Worm (Caenorhabditis elegans): ENCODE measurements around the gene C49F8.3.

Gene C49F8.3

DNA sequence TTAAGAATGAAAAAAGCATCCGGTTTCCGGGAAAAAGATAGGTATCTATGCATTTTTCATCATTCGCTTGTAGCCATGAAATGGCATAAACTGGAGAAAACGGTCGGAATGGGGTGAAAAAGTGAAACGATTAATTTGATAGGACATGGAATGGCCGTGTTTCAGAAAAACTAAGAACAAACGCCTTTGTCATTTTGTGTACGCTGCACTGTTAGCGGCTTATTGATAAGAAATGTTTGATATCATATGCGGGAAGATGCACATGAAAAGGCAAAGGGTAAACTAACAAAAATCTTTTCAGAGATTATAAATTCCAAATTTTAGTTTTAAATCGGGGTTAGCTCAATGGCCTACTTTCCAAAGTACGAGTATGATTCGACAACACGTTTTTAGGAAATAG lies 33.7 kb upstream of the C49F8.3 start:
- TF ChIP-seq ceh-14 (tag; optimal IDR thresholded peaks at IDR 0.05) (no peak), elt-2 (tag; optimal IDR thresholded peaks at IDR 0.05) (peak; percentile 45)

DNA sequence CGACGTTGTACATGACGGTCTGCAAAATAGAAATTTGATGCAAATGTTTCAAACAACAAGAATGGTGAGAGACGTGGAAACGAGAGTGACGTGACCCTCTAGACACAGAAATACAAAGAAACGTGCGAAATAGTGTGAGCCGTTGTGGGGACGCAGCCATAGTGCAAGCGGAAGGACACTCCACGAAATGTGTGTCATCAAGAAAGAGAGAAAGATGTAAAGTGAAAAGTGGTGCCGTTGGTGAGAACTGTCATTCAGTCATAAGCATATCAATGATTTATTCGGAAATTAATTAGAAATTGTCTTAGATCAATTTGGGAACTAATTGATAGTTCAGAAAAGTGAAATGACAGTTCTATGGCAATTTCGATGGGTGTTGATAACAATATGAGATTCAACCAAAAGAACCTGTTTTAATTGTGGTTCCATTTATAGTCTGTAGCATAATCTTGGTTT lies 32.6 kb upstream of the C49F8.3 start, which contains the start of gene C29F7.3:
Gene C29F7.3, minus strand, starts transcription at position 51 of the 456 bp plus-strand sequence.
- no peak for TF ChIP-seq pag-3 (tag; optimal IDR thresholded peaks at IDR 0.05; ENCODE audit: borderline replicate concordance)
- TF ChIP-seq ceh-34 (tag; optimal IDR thresholded peaks at IDR 0.05) = peak; percentile 41
- peak; percentile 54 for TF ChIP-seq sdc-2 (tag; optimal IDR thresholded peaks at IDR 0.05)
- no peak for TF ChIP-seq ceh-24 (tag; optimal IDR thresholded peaks at IDR 0.05)
- peak; percentile 44 for TF ChIP-seq tbx-2 (tag; optimal IDR thresholded peaks at IDR 0.05)
- no peak for TF ChIP-seq T23F11.4 (GFP tag; optimal IDR thresholded peaks at IDR 0.05)
- no peak for TF ChIP-seq F13H6.1 (tag; optimal IDR thresholded peaks at IDR 0.05)
- peak; percentile 49 for TF ChIP-seq ceh-31 (tag; optimal IDR thresholded peaks at IDR 0.05)
- TF ChIP-seq hlh-6 (tag; optimal IDR thresholded peaks at IDR 0.05) = peak; percentile 24
- no peak for TF ChIP-seq ztf-16 (tag; optimal IDR thresholded peaks at IDR 0.05)
- TF ChIP-seq nfya-1 (tag; optimal IDR thresholded peaks at IDR 0.05) = peak; percentile 27
- TF ChIP-seq rnt-1 (tag; optimal IDR thresholded peaks at IDR 0.05) = peak; percentile 3
- TF ChIP-seq unc-55 (GFP tag; optimal IDR thresholded peaks at IDR 0.05) = peak; percentile 53
- TF ChIP-seq dmd-4 (tag; optimal IDR thresholded peaks at IDR 0.05; ENCODE audit: borderline replicate concordance) = no peak
- no peak for TF ChIP-seq K09A11.1 (tag; optimal IDR thresholded peaks at IDR 0.05; ENCODE audit: insufficient read depth)
- no peak for TF ChIP-seq nhr-232 (tag; optimal IDR thresholded peaks at IDR 0.05)
- TF ChIP-seq ref-2 (tag; optimal IDR thresholded peaks at IDR 0.05) = peak; percentile 35

DNA sequence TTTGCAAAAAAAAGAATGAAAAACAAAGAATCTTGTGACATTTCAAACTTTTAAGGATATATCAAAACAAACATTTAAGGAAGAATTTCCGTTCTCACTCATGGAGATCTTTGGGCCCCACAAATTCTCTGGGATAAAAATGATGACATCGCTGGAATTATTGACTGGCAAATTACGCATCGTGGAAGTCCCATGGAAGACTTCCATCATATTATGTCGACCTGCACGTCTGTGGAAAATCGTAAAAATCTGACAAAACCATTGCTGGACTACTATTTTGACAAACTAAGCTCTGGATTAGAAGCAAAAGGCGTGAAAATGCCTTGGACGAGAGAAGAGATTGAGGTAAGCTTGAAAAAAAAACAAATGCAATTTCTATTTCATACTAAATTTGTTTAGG lies 30.1 kb upstream of the C49F8.3 start:
- no peak for TF ChIP-seq sdc-2 (tag; optimal IDR thresholded peaks at IDR 0.05)
- TF ChIP-seq ahr-1 (tag; optimal IDR thresholded peaks at IDR 0.05) = no peak
- no peak for TF ChIP-seq ttx-3 (tag; optimal IDR thresholded peaks at IDR 0.05)
- TF ChIP-seq ceh-18 (tag; optimal IDR thresholded peaks at IDR 0.05) = no peak
- TF ChIP-seq hlh-6 (tag; optimal IDR thresholded peaks at IDR 0.05) = no peak
- TF ChIP-seq pax-1 (tag; optimal IDR thresholded peaks at IDR 0.05) = no peak
- no peak for TF ChIP-seq elt-2 (tag; optimal IDR thresholded peaks at IDR 0.05)
- TF ChIP-seq sox-4 (tag; optimal IDR thresholded peaks at IDR 0.05) = no peak
- TF ChIP-seq hlh-30 (tag; optimal IDR thresholded peaks at IDR 0.05; ENCODE audit: insufficient read depth) = no peak
- no peak for TF ChIP-seq dve-1 (tag; optimal IDR thresholded peaks at IDR 0.05)
- TF ChIP-seq elt-4 (tag; optimal IDR thresholded peaks at IDR 0.05) = no peak
- no peak for TF ChIP-seq fkh-10 (GFP tag; optimal IDR thresholded peaks at IDR 0.05)
- TF ChIP-seq lim-6 (tag; optimal IDR thresholded peaks at IDR 0.05) = no peak

DNA sequence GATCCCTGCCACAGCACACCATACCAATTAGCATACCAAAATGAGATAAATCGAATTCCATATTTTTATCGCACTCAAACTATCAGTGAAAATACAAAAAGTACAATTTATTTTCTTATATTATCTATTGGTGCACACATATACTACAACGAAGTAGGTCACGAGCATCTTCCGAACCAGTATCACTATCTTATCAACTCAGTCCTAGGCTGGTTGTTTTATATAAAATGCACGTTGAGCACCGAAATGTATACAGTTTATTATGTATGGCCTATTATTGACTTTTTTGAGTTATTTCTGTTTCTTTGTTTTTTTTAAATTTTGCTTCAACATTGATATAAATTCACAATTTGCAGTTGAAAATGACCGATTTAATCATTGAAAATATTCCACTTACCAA lies 28.4 kb upstream of the C49F8.3 start, which contains the start of gene C29F7.2:
Gene C29F7.2, plus strand, starts transcription at position 357 of the 400 bp plus-strand sequence.
- TF ChIP-seq elt-2 (tag; optimal IDR thresholded peaks at IDR 0.05) (peak; percentile 75), ceh-22 (tag; optimal IDR thresholded peaks at IDR 0.05) (no peak), K02D7.2 (tag; optimal IDR thresholded peaks at IDR 0.05) (no peak), ref-2 (tag; optimal IDR thresholded peaks at IDR 0.05) (no peak), ceh-34 (tag; optimal IDR thresholded peaks at IDR 0.05) (no peak)

DNA sequence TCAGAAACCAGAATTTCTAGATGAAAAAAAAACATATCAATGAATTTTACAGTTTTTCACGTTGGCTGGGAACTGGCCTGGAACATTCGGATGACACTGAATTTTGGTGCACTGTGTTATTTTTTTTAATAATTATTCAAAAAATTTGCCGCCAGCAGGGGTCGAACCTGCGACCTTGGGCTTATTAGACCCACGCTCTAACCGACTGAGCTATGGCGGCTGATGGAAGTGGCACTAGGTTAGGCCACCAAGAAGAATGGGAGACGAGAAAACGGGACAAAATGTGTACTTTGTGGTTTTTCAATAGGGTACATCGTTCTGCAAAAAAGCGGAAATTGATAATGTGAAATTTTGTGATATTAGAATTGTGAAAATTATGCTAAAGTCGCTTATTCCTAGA lies 27.6 kb upstream of the C49F8.3 start:
- TF ChIP-seq unc-86 (tag; optimal IDR thresholded peaks at IDR 0.05) (no peak), odd-2 (tag; optimal IDR thresholded peaks at IDR 0.05) (no peak), ahr-1 (tag; optimal IDR thresholded peaks at IDR 0.05) (no peak), tbx-2 (tag; optimal IDR thresholded peaks at IDR 0.05) (peak; percentile 4), gmeb-2 (tag; optimal IDR thresholded peaks at IDR 0.05) (peak; percentile 64), C08G9.2 (tag; optimal IDR thresholded peaks at IDR 0.05) (no peak), unc-42 (tag; optimal IDR thresholded peaks at IDR 0.05) (no peak), ceh-34 (tag; optimal IDR thresholded peaks at IDR 0.05) (peak; percentile 26), ceh-22 (tag; optimal IDR thresholded peaks at IDR 0.05) (no peak), pat-9 (tag; optimal IDR thresholded peaks at IDR 0.05) (peak; percentile 19), C38D4.7 (GFP tag; optimal IDR thresholded peaks at IDR 0.05) (peak; percentile 12), K09A11.1 (tag; optimal IDR thresholded peaks at IDR 0.05; ENCODE audit: insufficient read depth) (no peak), pros-1 (tag; optimal IDR thresholded peaks at IDR 0.05) (no peak), ceh-45 (GFP tag; IDR thresholded peaks at IDR 0.05) (no peak), fkh-6 (tag; optimal IDR thresholded peaks at IDR 0.05) (no peak), ceh-2 (tag; optimal IDR thresholded peaks at IDR 0.05) (peak; percentile 21), syd-9 (tag; optimal IDR thresholded peaks at IDR 0.05) (no peak), fax-1 (tag; optimal IDR thresholded peaks at IDR 0.05) (no peak), pha-2 (tag; optimal IDR thresholded peaks at IDR 0.05) (peak; percentile 32), nfya-1 (tag; optimal IDR thresholded peaks at IDR 0.05) (peak; percentile 21)
